Fruit fly (Drosophila melanogaster) whole organism, pupa: Measurements from ENCODE around the gene CG14440.
A peak's percentile ranks its signal among the peaks of the same experiment; 100 is the strongest.

Experiments
- CG10348 ChIP-seq: fragments of 200-800 bp; sonication (Bioruptor generic); IDR thresholded peaks from 2 replicates; pipeline ENCODE4 v1.3.6; 2022; ENCODE audit warnings: missing biosample characterization, missing genetic modification characterization
- CG12605 ChIP-seq: fragments of 200-800 bp; sonication (Bioruptor generic); IDR thresholded peaks from 2 replicates; pipeline ENCODE4 v1.3.6; 2022; ENCODE audit warnings: missing biosample characterization, missing genetic modification characterization
- CG13204 ChIP-seq: fragments of 200-800 bp; sonication (Bioruptor generic); optimal IDR thresholded peaks from 2 replicates; lab custom pipeline; 2018; ENCODE audit warnings: missing biosample characterization, mild to moderate bottlenecking, missing genetic modification characterization, moderate library complexity
- CG14655 ChIP-seq: fragments of 200-800 bp; sonication (Bioruptor generic); optimal IDR thresholded peaks from 3 replicates; lab custom pipeline; 2017; ENCODE audit warnings: mild to moderate bottlenecking, missing biosample characterization, missing genetic modification reagents, missing genetic modification characterization
- CG15710 ChIP-seq: fragments of 200-800 bp; sonication (Bioruptor generic); optimal IDR thresholded peaks from 2 replicates; lab custom pipeline; 2018; ENCODE audit warnings: missing biosample characterization, mild to moderate bottlenecking, missing genetic modification characterization, moderate library complexity
- CG17806 ChIP-seq: fragments of 200-800 bp; sonication (Bioruptor generic); optimal IDR thresholded peaks from 2 replicates; lab custom pipeline; 2018; ENCODE audit warnings: missing biosample characterization, mild to moderate bottlenecking, missing genetic modification characterization, moderate library complexity
- CG32121 ChIP-seq: fragments of 200-800 bp; sonication (Bioruptor generic); IDR thresholded peaks from 2 replicates; pipeline ENCODE4 v1.3.6; 2022; ENCODE audit warnings: missing biosample characterization, missing genetic modification characterization
- CG34367 ChIP-seq: fragments of 200-800 bp; sonication (Bioruptor generic); optimal IDR thresholded peaks from 2 replicates; lab custom pipeline; 2018; ENCODE audit warnings: missing biosample characterization, mild to moderate bottlenecking, missing genetic modification characterization
- CG4496 ChIP-seq: fragments of 200-800 bp; sonication (Bioruptor generic); IDR thresholded peaks from 3 replicates; pipeline ENCODE4 v1.3.6; 2022; ENCODE audit warnings: missing biosample characterization, missing genetic modification characterization
- CG8159 ChIP-seq: fragments of 200-800 bp; sonication (Bioruptor generic); optimal IDR thresholded peaks from 3 replicates; lab custom pipeline; 2018; ENCODE audit warnings: missing biosample characterization, mild to moderate bottlenecking, missing genetic modification characterization, moderate library complexity
- CG8301 ChIP-seq: fragments of 200-800 bp; sonication (Bioruptor generic); optimal IDR thresholded peaks from 2 replicates; lab custom pipeline; 2018; ENCODE audit warnings: missing biosample characterization, mild to moderate bottlenecking, missing genetic modification characterization
- CG9948 ChIP-seq: fragments of 200-800 bp; sonication (Bioruptor generic); optimal IDR thresholded peaks from 2 replicates; lab custom pipeline; 2018; ENCODE audit warnings: missing biosample characterization, mild to moderate bottlenecking, missing genetic modification characterization, moderate library complexity
- D1 ChIP-seq: fragments of 200-800 bp; sonication (Bioruptor generic); optimal IDR thresholded peaks from 2 replicates; lab custom pipeline; 2018; ENCODE audit warnings: missing biosample characterization, mild to moderate bottlenecking, missing genetic modification characterization, moderate library complexity
- EcR ChIP-seq: fragments of 200-800 bp; sonication (Bioruptor generic); optimal IDR thresholded peaks from 3 replicates; lab custom pipeline; 2019; ENCODE audit warnings: missing biosample characterization, missing genetic modification characterization, mild to moderate bottlenecking, moderate library complexity, missing genetic modification reagents
- Ets98B ChIP-seq: fragments of 200-800 bp; sonication (Bioruptor generic); IDR thresholded peaks from 2 replicates; pipeline ENCODE4 v1.3.6; 2022; ENCODE audit warnings: missing biosample characterization, missing genetic modification characterization
- Pif1A ChIP-seq: fragments of 200-800 bp; sonication (Bioruptor generic); optimal IDR thresholded peaks from 3 replicates; lab custom pipeline; 2016; ENCODE audit warnings: missing biosample characterization, missing genetic modification characterization
- Pif1B ChIP-seq: fragments of 200-800 bp; sonication (Bioruptor generic); optimal IDR thresholded peaks from 3 replicates; lab custom pipeline; 2016; ENCODE audit warnings: missing biosample characterization, missing genetic modification characterization
- Snoo ChIP-seq: fragments of 200-800 bp; sonication (Bioruptor generic); optimal IDR thresholded peaks from 3 replicates; lab custom pipeline; 2017; ENCODE audit warnings: missing biosample characterization, mild to moderate bottlenecking, missing genetic modification characterization, inconsistent platforms
- fd96Ca ChIP-seq: fragments of 200-800 bp; sonication (Bioruptor generic); IDR thresholded peaks from 3 replicates; pipeline ENCODE4 v1.3.6; 2022; ENCODE audit warnings: missing biosample characterization, missing genetic modification characterization
- gl ChIP-seq: fragments of 200-800 bp; sonication (Bioruptor generic); optimal IDR thresholded peaks from 2 replicates; lab custom pipeline; 2018; ENCODE audit warnings: missing biosample characterization, mild to moderate bottlenecking, missing genetic modification characterization
- rn ChIP-seq: fragments of 200-800 bp; sonication (Bioruptor generic); IDR thresholded peaks from 2 replicates; pipeline ENCODE4 v1.3.6; 2022; ENCODE audit warnings: missing biosample characterization, missing genetic modification characterization

Gene CG14440

dm6 chrX:6700263-6700989 is 2.1 kb upstream of the CG14440 start:
- TF ChIP-seq CG14655 (GFP tag; lab: Kevin White, UChicago) (no peak), Pif1A (GFP tag; lab: Kevin White, UChicago) (peak; percentile 10), EcR (GFP tag; lab: Kevin White, UChicago) (peak; percentile 25)

- TF ChIP-seq CG9948 (tag; lab: Kevin White, UChicago), result peak; percentile 24
- TF ChIP-seq CG8159, result peak; percentile 53
- TF ChIP-seq Pif1A (GFP tag; lab: Kevin White, UChicago), result peak; percentile 68
- TF ChIP-seq CG32121 (GFP tag; lab: Robert Waterston, UW), result no peak; the same call in 1 of the 2 replicates
- peak; percentile 44 for TF ChIP-seq CG15710
- TF ChIP-seq CG14655 (GFP tag; lab: Kevin White, UChicago), result peak; percentile 41
- TF ChIP-seq CG10348 (GFP tag; lab: Robert Waterston, UW), result no peak
- peak; percentile 54 for TF ChIP-seq EcR (GFP tag; lab: Kevin White, UChicago)
- no peak for TF ChIP-seq CG34367 (tag; lab: Kevin White, UChicago)
- TF ChIP-seq D1, result no peak
- peak; percentile 63; the same call in 2 of the 3 replicates for TF ChIP-seq CG4496
- TF ChIP-seq rn (GFP tag; lab: Robert Waterston, UW), result no peak
- no peak for TF ChIP-seq fd96Ca (GFP tag; lab: Robert Waterston, UW)
- peak; percentile 24 for TF ChIP-seq CG17806
- TF ChIP-seq CG8301 (tag; lab: Kevin White, UChicago), result peak; percentile 43
- peak; percentile 67 for TF ChIP-seq CG13204 (GFP tag; lab: Kevin White, UChicago)
- peak; percentile 71 for TF ChIP-seq Pif1B (GFP tag; lab: Kevin White, UChicago)
- peak; percentile 16 for TF ChIP-seq gl (tag; lab: Kevin White, UChicago)
- no peak; the same call in 1 of the 2 replicates for TF ChIP-seq Ets98B (GFP tag; lab: Robert Waterston, UW)
- TF ChIP-seq CG12605 (GFP tag; lab: Robert Waterston, UW), result peak; percentile 38; the same call in 1 of the 2 replicates
- peak; percentile 15 for TF ChIP-seq Snoo (tag; lab: Kevin White, UChicago)
Observed at dm6 chrX:6699255-6699885, 1.0 kb upstream of the CG14440 start, which contains the start of gene CG14441. Gene CG14441, plus strand, starts transcription at chrX:6699508.

dm6 chrX:6696467-6696866 is 1.9 kb downstream of the CG14440 start:
- no peak for TF ChIP-seq EcR (GFP tag; lab: Kevin White, UChicago)
- TF ChIP-seq D1, result no peak
- peak; percentile 69 for TF ChIP-seq CG14655 (GFP tag; lab: Kevin White, UChicago)
- peak; percentile 77 for TF ChIP-seq CG4496
- TF ChIP-seq CG34367 (tag; lab: Kevin White, UChicago), result peak; percentile 55
- peak; percentile 74 for TF ChIP-seq Ets98B (GFP tag; lab: Robert Waterston, UW)
- TF ChIP-seq Snoo (tag; lab: Kevin White, UChicago), result peak; percentile 71
- peak; percentile 31 for TF ChIP-seq gl (tag; lab: Kevin White, UChicago)
- TF ChIP-seq rn (GFP tag; lab: Robert Waterston, UW), result 0 out of 2 replicates have a peak, but pooled peaks have one; percentile 17
- no peak for TF ChIP-seq CG10348 (GFP tag; lab: Robert Waterston, UW)
- TF ChIP-seq Pif1A (GFP tag; lab: Kevin White, UChicago), result peak; percentile 80
- peak; percentile 61 for TF ChIP-seq CG8301 (tag; lab: Kevin White, UChicago)
- TF ChIP-seq CG17806, result peak; percentile 63
- peak; percentile 53 for TF ChIP-seq CG13204 (GFP tag; lab: Kevin White, UChicago)
- peak; percentile 66 for TF ChIP-seq CG32121 (GFP tag; lab: Robert Waterston, UW)
- TF ChIP-seq CG8159, result peak; percentile 77
- peak; percentile 66 for TF ChIP-seq Pif1B (GFP tag; lab: Kevin White, UChicago)
- peak; percentile 76 for TF ChIP-seq fd96Ca (GFP tag; lab: Robert Waterston, UW)
- peak; percentile 75 for TF ChIP-seq CG15710
- peak; percentile 66 for TF ChIP-seq CG9948 (tag; lab: Kevin White, UChicago)
- TF ChIP-seq CG12605 (GFP tag; lab: Robert Waterston, UW), result peak; percentile 67

dm6 chrX:6694979-6695388 is 3.4 kb downstream of the CG14440 start, which contains the start of gene CG14442:
Gene CG14442, minus strand, starts transcription at chrX:6695007.
- TF ChIP-seq gl (tag; lab: Kevin White, UChicago) (no peak), CG8159 (peak; percentile 30), Pif1B (GFP tag; lab: Kevin White, UChicago) (peak; percentile 6), fd96Ca (GFP tag; lab: Robert Waterston, UW) (peak; percentile 11; the same call in 1 of the 3 replicates), CG15710 (no peak), D1 (no peak), rn (GFP tag; lab: Robert Waterston, UW) (no peak), CG17806 (peak; percentile 21), CG4496 (peak; percentile 36; the same call in 1 of the 3 replicates), CG10348 (GFP tag; lab: Robert Waterston, UW) (no peak), CG32121 (GFP tag; lab: Robert Waterston, UW) (no peak), CG8301 (tag; lab: Kevin White, UChicago) (no peak), CG34367 (tag; lab: Kevin White, UChicago) (no peak), Snoo (tag; lab: Kevin White, UChicago) (no peak), Pif1A (GFP tag; lab: Kevin White, UChicago) (peak; percentile 35), CG9948 (tag; lab: Kevin White, UChicago) (no peak), Ets98B (GFP tag; lab: Robert Waterston, UW) (peak; percentile 14; the same call in 1 of the 2 replicates), CG12605 (GFP tag; lab: Robert Waterston, UW) (no peak)
- TF ChIP-seq, all 21 proteins: peak for 7
